Worm (Caenorhabditis elegans) whole organism, L2 larva: ENCODE measurements around the gene C17C3.1.
A peak's percentile ranks its signal among the peaks of the same experiment; 100 is the strongest.

Experiments
- C34F6.9 ChIP-seq: fragments of 150-350 bp; optimal IDR thresholded peaks from 2 replicates; lab custom pipeline; 2014; ENCODE audit warnings: missing biosample characterization, missing genetic modification characterization
- F13H6.1 ChIP-seq: sonication (generic microtip); optimal IDR thresholded peaks from 2 replicates; lab custom pipeline; 2016; ENCODE audit warnings: missing genetic modification characterization, missing compliant biosample characterization
- R02D3.7 ChIP-seq: fragments of 150-350 bp; optimal IDR thresholded peaks from 2 replicates; lab custom pipeline; 2014; ENCODE audit warnings: missing biosample characterization, missing genetic modification characterization
- Y55F3AM.14 ChIP-seq: fragments of 200-800 bp; sonication (Bioruptor generic); optimal IDR thresholded peaks from 2 replicates; lab custom pipeline; 2018; ENCODE audit warnings: mild to moderate bottlenecking, missing genetic modification characterization, missing compliant biosample characterization
- alr-1 ChIP-seq: fragments of 150-350 bp; optimal IDR thresholded peaks from 2 replicates; lab custom pipeline; 2014; ENCODE audit warnings: missing biosample characterization, missing genetic modification characterization
- aly-2 ChIP-seq: fragments of 150-350 bp; optimal IDR thresholded peaks from 2 replicates; lab custom pipeline; 2014; ENCODE audit warnings: missing biosample characterization, missing genetic modification characterization
- ama-1 ChIP-seq: fragments of 150-350 bp; optimal IDR thresholded peaks from 2 replicates; lab custom pipeline; 2018; ENCODE audit warnings: inconsistent platforms
- blmp-1 ChIP-seq: sonication (generic microtip); optimal IDR thresholded peaks from 2 replicates; lab custom pipeline; 2017; ENCODE audit warnings: missing genetic modification characterization, mild to moderate bottlenecking, missing compliant biosample characterization, antibody characterized with exemption, moderate library complexity; ENCODE audit not compliant: insufficient read depth
- ceh-16 ChIP-seq: fragments of 150-350 bp; optimal IDR thresholded peaks from 2 replicates; lab custom pipeline; 2014; ENCODE audit warnings: missing biosample characterization, missing genetic modification characterization
- ceh-82 ChIP-seq: fragments of 150-350 bp; optimal IDR thresholded peaks from 2 replicates; lab custom pipeline; 2014; ENCODE audit warnings: missing biosample characterization, missing genetic modification characterization
- crh-2 ChIP-seq: sonication (generic microtip); optimal IDR thresholded peaks from 2 replicates; lab custom pipeline; 2017; ENCODE audit warnings: missing biosample characterization, missing genetic modification characterization
- dmd-4 ChIP-seq: sonication (generic microtip); optimal IDR thresholded peaks from 2 replicates; lab custom pipeline; 2017; ENCODE audit warnings: missing biosample characterization, missing genetic modification characterization
- egl-27 ChIP-seq: sonication (generic microtip); optimal IDR thresholded peaks from 3 replicates; lab custom pipeline; 2017; ENCODE audit warnings: missing biosample characterization, missing genetic modification reagents, missing genetic modification characterization
- elt-1 ChIP-seq: fragments of 150-350 bp; optimal IDR thresholded peaks from 2 replicates; lab custom pipeline; 2014; ENCODE audit warnings: missing biosample characterization, missing genetic modification characterization
- elt-3 ChIP-seq: sonication (generic microtip); optimal IDR thresholded peaks from 2 replicates; lab custom pipeline; 2017; ENCODE audit warnings: missing biosample characterization, missing genetic modification characterization
- fos-1 ChIP-seq: fragments of 150-350 bp; optimal IDR thresholded peaks from 2 replicates; lab custom pipeline; 2014; ENCODE audit warnings: missing biosample characterization, missing genetic modification characterization
- gmeb-1 ChIP-seq: fragments of 150-350 bp; optimal IDR thresholded peaks from 2 replicates; lab custom pipeline; 2014; ENCODE audit warnings: missing biosample characterization, missing genetic modification characterization
- lin-11 ChIP-seq: fragments of 150-350 bp; sonication (generic microtip); optimal IDR thresholded peaks from 2 replicates; lab custom pipeline; 2014; ENCODE audit warnings: missing biosample characterization, missing genetic modification characterization, inconsistent platforms, mixed read lengths
- lin-13 ChIP-seq: fragments of 150-350 bp; optimal IDR thresholded peaks from 2 replicates; lab custom pipeline; 2014; ENCODE audit warnings: missing biosample characterization, missing genetic modification reagents, missing genetic modification characterization
- lsy-2 ChIP-seq, 2 experiments: fragments of 150-350 bp in 1 of 2; sonication (generic microtip) in 1 of 2; optimal IDR thresholded peaks; 2 replicates each; lab custom pipeline; 2014 to 2017; ENCODE audit warnings: missing biosample characterization in 2 of 2, missing genetic modification characterization in 2 of 2
- mab-5 ChIP-seq: fragments of 150-350 bp; optimal IDR thresholded peaks from 2 replicates; lab custom pipeline; 2014; ENCODE audit warnings: missing biosample characterization, missing genetic modification characterization
- mbf-1 ChIP-seq: sonication (generic microtip); optimal IDR thresholded peaks from 2 replicates; lab custom pipeline; 2017; ENCODE audit warnings: missing biosample characterization, missing genetic modification characterization
- mdl-1 ChIP-seq, 2 experiments: fragments of 150-350 bp in 1 of 2; sonication (generic microtip) in 1 of 2; optimal IDR thresholded peaks; 2 replicates each; lab custom pipeline; 2017; ENCODE audit warnings: missing biosample characterization in 2 of 2, missing genetic modification characterization in 2 of 2
- nhr-10 ChIP-seq: sonication (generic microtip); optimal IDR thresholded peaks from 2 replicates; lab custom pipeline; 2017; ENCODE audit warnings: missing biosample characterization, missing genetic modification characterization
- nhr-11 ChIP-seq: fragments of 150-350 bp; optimal IDR thresholded peaks from 2 replicates; lab custom pipeline; 2014; ENCODE audit warnings: missing biosample characterization, missing genetic modification characterization
- nhr-12 ChIP-seq: fragments of 150-350 bp; optimal IDR thresholded peaks from 2 replicates; lab custom pipeline; 2014; ENCODE audit warnings: missing biosample characterization, missing genetic modification characterization
- nhr-129 ChIP-seq: fragments of 150-350 bp; optimal IDR thresholded peaks from 2 replicates; lab custom pipeline; 2014; ENCODE audit warnings: missing biosample characterization, missing genetic modification characterization
- nhr-23 ChIP-seq: fragments of 150-350 bp; optimal IDR thresholded peaks from 2 replicates; lab custom pipeline; 2014; ENCODE audit warnings: missing biosample characterization, missing genetic modification reagents, missing genetic modification characterization
- nhr-237 ChIP-seq: fragments of 150-350 bp; optimal IDR thresholded peaks from 2 replicates; lab custom pipeline; 2014; ENCODE audit warnings: missing biosample characterization, missing genetic modification characterization
- nhr-25 ChIP-seq: fragments of 150-350 bp; sonication (generic microtip); optimal IDR thresholded peaks from 3 replicates; lab custom pipeline; 2014; ENCODE audit warnings: missing biosample characterization, missing genetic modification characterization
- nhr-6 ChIP-seq: fragments of 150-350 bp; optimal IDR thresholded peaks from 2 replicates; lab custom pipeline; 2014; ENCODE audit warnings: missing biosample characterization, missing genetic modification characterization
- nhr-77 ChIP-seq: fragments of 150-350 bp; optimal IDR thresholded peaks from 2 replicates; lab custom pipeline; 2014; ENCODE audit warnings: missing biosample characterization, missing genetic modification characterization
- peb-1 ChIP-seq: fragments of 150-350 bp; optimal IDR thresholded peaks from 2 replicates; lab custom pipeline; 2014; ENCODE audit warnings: missing biosample characterization, missing genetic modification characterization
- sem-4 ChIP-seq: fragments of 150-350 bp; optimal IDR thresholded peaks from 2 replicates; lab custom pipeline; 2014; ENCODE audit warnings: missing biosample characterization, missing genetic modification reagents, missing genetic modification characterization
- skn-1 ChIP-seq: sonication (generic microtip); optimal IDR thresholded peaks from 2 replicates; lab custom pipeline; 2017; ENCODE audit warnings: missing biosample characterization, missing genetic modification characterization
- sma-3 ChIP-seq: sonication (generic microtip); optimal IDR thresholded peaks from 2 replicates; lab custom pipeline; 2016; ENCODE audit warnings: missing genetic modification reagents, missing genetic modification characterization, missing compliant biosample characterization
- sma-9 ChIP-seq, 2 experiments: fragments of 150-350 bp in 1 of 2; sonication (generic microtip) in 1 of 2; optimal IDR thresholded peaks; 2 replicates each; lab custom pipeline; 2014 to 2016; ENCODE audit warnings: missing genetic modification characterization in 2 of 2, mild to moderate bottlenecking in 1 of 2, missing biosample characterization in 1 of 2, missing compliant biosample characterization in 1 of 2, missing genetic modification reagents in 1 of 2, moderate library complexity in 1 of 2
- snpc-4 ChIP-seq: fragments of 150-350 bp; optimal IDR thresholded peaks from 2 replicates; lab custom pipeline; 2014; ENCODE audit warnings: missing biosample characterization, missing genetic modification characterization
- unc-39 ChIP-seq: fragments of 150-350 bp; optimal IDR thresholded peaks from 2 replicates; lab custom pipeline; 2014; ENCODE audit warnings: missing biosample characterization, missing genetic modification characterization
- unc-62 ChIP-seq: fragments of 150-350 bp; optimal IDR thresholded peaks from 2 replicates; lab custom pipeline; 2014; ENCODE audit warnings: missing biosample characterization, missing genetic modification reagents, missing genetic modification characterization
- zag-1 ChIP-seq: fragments of 150-350 bp; optimal IDR thresholded peaks from 2 replicates; lab custom pipeline; 2014; ENCODE audit warnings: missing biosample characterization, missing genetic modification characterization
- ztf-1 ChIP-seq: fragments of 200-800 bp; sonication (Bioruptor generic); conservative IDR thresholded peaks from 2 replicates; pipeline ENCODE4 v1.3.6; 2022; ENCODE audit warnings: missing genetic modification characterization, missing compliant biosample characterization
- ztf-11 ChIP-seq: sonication (generic microtip); optimal IDR thresholded peaks from 2 replicates; lab custom pipeline; 2017; ENCODE audit warnings: missing biosample characterization, missing genetic modification characterization
- ztf-4 ChIP-seq: fragments of 150-350 bp; optimal IDR thresholded peaks from 2 replicates; lab custom pipeline; 2014; ENCODE audit warnings: missing biosample characterization, missing genetic modification characterization

C17C3.1 gene

DNA sequence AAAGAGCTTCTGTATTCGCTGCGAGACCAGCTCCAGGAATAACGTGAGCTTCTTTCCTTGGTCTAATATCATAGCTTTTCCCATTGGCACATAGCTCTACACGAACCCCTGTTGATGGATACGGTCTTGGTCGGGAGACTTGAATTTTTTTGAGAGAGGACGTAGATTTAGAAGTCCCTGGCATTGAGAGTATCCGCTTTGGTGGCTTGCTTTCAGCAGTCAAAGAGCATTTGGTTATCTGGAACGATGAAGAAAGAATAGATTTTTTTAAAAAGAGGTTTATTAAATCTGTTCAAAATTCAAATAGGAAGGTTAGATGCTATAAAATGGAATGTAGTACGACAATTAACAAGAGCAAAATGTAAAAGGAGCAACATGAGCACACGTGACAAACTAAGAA, 19.3 kb downstream of the C17C3.1 start, which contains the start of gene C17G10.13:
Gene C17G10.13 (minus strand): TSS at position 101 of the 400 bp plus-strand sequence.
- TF ChIP-seq snpc-4 (tag; lab: Kevin White, UChicago) (no peak), peb-1 (no peak), nhr-129 (tag; lab: Kevin White, UChicago) (no peak)

DNA sequence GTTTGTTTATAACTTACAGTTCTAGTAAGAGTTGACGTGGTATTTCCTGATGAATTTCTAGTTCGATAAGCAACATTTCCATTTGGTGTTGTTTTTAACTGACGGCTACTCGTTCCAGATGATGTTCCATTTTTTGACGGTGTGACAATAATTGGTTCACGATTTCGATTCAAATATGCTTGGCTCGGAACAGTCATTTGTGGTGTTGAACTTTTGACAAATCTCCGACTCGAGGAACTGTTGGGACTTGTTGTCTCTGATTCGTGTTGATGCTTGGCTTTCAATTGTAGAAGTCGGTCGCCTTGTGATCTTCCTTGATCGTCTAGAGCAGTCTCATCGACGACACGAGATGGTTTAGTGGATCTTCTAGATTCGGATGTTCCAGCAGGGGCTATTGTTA, 21.2 kb downstream of the C17C3.1 start:
- TF ChIP-seq F13H6.1 (no peak), nhr-12 (tag; lab: Kevin White, UChicago) (no peak), nhr-6 (tag; lab: Kevin White, UChicago) (no peak), ztf-4 (tag; lab: Kevin White, UChicago) (no peak)

DNA sequence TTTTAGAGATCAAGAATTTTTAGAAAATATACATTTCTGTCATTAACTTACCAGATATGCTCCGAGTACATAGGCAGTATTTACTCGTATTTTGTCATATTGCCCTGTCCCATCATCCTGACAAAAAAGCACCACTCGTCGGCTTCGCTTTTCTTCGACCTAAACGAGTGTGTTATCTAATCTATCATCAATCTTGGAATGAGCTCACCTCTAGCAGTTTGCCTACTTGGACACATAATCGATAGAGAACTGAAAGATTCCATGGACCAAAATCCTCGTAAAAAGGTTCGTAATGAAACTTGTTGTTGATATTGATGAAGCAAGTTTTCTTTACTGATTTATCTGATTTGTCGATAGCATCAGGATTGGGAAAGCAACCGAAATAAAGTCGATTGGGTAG, 22.5 kb downstream of the C17C3.1 start:
- TF ChIP-seq sem-4 (no peak), mdl-1 (tag; optimal IDR thresholded peaks at IDR 0.05; lab: Kevin White, UChicago) (no peak), R02D3.7 (tag; lab: Kevin White, UChicago) (no peak), sma-9 (GFP tag; optimal IDR thresholded peaks at IDR 0.05; lab: Kevin White, UChicago) (no peak), sma-9 (tag; optimal IDR thresholded peaks at IDR 0.05; lab: Kevin White, UChicago) (no peak), lin-13 (GFP tag; lab: Kevin White, UChicago) (no peak), nhr-11 (tag; lab: Kevin White, UChicago) (no peak), ceh-82 (no peak), unc-62 (GFP tag; lab: Kevin White, UChicago) (no peak), nhr-6 (tag; lab: Kevin White, UChicago) (no peak), ztf-4 (tag; lab: Kevin White, UChicago) (no peak), nhr-12 (tag; lab: Kevin White, UChicago) (no peak), peb-1 (no peak), gmeb-1 (tag; lab: Kevin White, UChicago) (no peak), alr-1 (tag; lab: Kevin White, UChicago) (no peak), C34F6.9 (tag; lab: Kevin White, UChicago) (no peak), Y55F3AM.14 (GFP tag; lab: Kevin White, UChicago) (no peak)

DNA sequence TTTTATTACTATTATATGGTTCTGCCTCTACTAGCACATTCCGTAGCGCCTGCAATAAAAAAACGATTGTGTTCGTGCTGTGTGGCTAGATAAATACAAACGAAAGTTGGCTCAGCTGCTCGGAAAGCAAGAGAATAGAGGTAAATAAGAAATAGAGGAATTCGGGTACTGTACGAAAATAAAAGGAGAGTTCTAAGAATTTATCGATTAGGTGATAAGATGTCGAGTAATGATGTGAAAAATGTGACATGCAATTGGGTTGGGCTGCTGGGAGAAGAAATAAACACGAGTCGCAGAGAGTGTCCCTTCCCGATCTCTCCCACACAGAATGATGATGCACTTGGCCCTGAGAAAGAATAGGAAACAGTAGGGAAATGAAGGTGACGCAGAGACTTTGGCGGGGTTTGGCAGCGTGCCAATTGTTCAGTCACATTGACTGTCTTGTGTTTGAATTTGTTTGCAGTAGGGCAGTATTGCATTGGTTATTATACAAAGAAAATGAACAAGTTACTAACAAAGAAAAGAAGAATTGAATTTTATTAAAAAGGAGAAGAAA, 23.1 kb downstream of the C17C3.1 start, which contains the start of gene cdc-14:
Gene cdc-14 (minus strand): TSS at position 51 of the 556 bp plus-strand sequence.
- peak; percentile 21 for TF ChIP-seq egl-27 (tag; lab: Kevin White, UChicago)
- TF ChIP-seq nhr-6 (tag; lab: Kevin White, UChicago) = peak; percentile 87
- no peak for TF ChIP-seq nhr-10 (tag; lab: Kevin White, UChicago)
- no peak for TF ChIP-seq R02D3.7 (tag; lab: Kevin White, UChicago)
- TF ChIP-seq nhr-12 (tag; lab: Kevin White, UChicago) = no peak
- no peak for TF ChIP-seq nhr-11 (tag; lab: Kevin White, UChicago)
- TF ChIP-seq blmp-1 (tag; lab: Kevin White, UChicago) = peak; percentile 73
- TF ChIP-seq ztf-4 (tag; lab: Kevin White, UChicago) = peak; percentile 68
- TF ChIP-seq dmd-4 = no peak
- peak; percentile 85 for TF ChIP-seq sma-3 (GFP tag; lab: Kevin White, UChicago)
- peak; percentile 91 for TF ChIP-seq fos-1 (tag; lab: Kevin White, UChicago)
- TF ChIP-seq snpc-4 (tag; lab: Kevin White, UChicago) = peak; percentile 74
- no peak for TF ChIP-seq Y55F3AM.14 (GFP tag; lab: Kevin White, UChicago)
- no peak for TF ChIP-seq nhr-77 (tag; lab: Kevin White, UChicago)
- peak; percentile 60 for TF ChIP-seq gmeb-1 (tag; lab: Kevin White, UChicago)
- peak; percentile 35 for TF ChIP-seq mab-5 (tag; lab: Kevin White, UChicago)
- TF ChIP-seq mbf-1 (tag; lab: Kevin White, UChicago) = no peak
- peak; percentile 86 for TF ChIP-seq F13H6.1
- peak in 1 of 2 experiments; percentile 82 for TF ChIP-seq lsy-2 (tag; optimal IDR thresholded peaks at IDR 0.05; lab: Kevin White, UChicago)
- peak; percentile 57 for TF ChIP-seq lin-13 (GFP tag; lab: Kevin White, UChicago)
- TF ChIP-seq elt-1 = no peak
- TF ChIP-seq ztf-1 = no peak
- no peak for TF ChIP-seq zag-1 (tag; lab: Kevin White, UChicago)
- no peak for TF ChIP-seq nhr-23 (tag; lab: Kevin White, UChicago)
- TF ChIP-seq nhr-129 (tag; lab: Kevin White, UChicago) = peak; percentile 94
- no peak for TF ChIP-seq unc-62 (GFP tag; lab: Kevin White, UChicago)
- peak; percentile 77 for TF ChIP-seq crh-2
- peak; percentile 80 for TF ChIP-seq sma-9 (GFP tag; optimal IDR thresholded peaks at IDR 0.05; lab: Kevin White, UChicago)
- no peak for TF ChIP-seq sma-9 (tag; optimal IDR thresholded peaks at IDR 0.05; lab: Kevin White, UChicago)
- peak in 1 of 2 experiments; percentile 16 for TF ChIP-seq mdl-1 (tag; optimal IDR thresholded peaks at IDR 0.05; lab: Kevin White, UChicago)
- TF ChIP-seq elt-3 (tag; lab: Kevin White, UChicago) = no peak
- TF ChIP-seq sem-4 = peak; percentile 88
- peak; percentile 63 for TF ChIP-seq ceh-16
- TF ChIP-seq peb-1 = no peak
- no peak for TF ChIP-seq nhr-237
- no peak for TF ChIP-seq ztf-11 (tag; lab: Kevin White, UChicago)
- TF ChIP-seq aly-2 (tag; lab: Kevin White, UChicago) = no peak
- TF ChIP-seq C34F6.9 (tag; lab: Kevin White, UChicago) = peak; percentile 82
- TF ChIP-seq skn-1 = no peak
- TF ChIP-seq ama-1 (lab: Kevin White, UChicago) = peak; percentile 10
- TF ChIP-seq nhr-25 (tag; lab: Kevin White, UChicago) = peak; percentile 87
- peak; percentile 33 for TF ChIP-seq lin-11
- no peak for TF ChIP-seq unc-39 (tag; lab: Kevin White, UChicago)
